Worm (Caenorhabditis elegans): ENCODE results near the gene bir-1.

Gene bir-1

ce11 chrV:11691553-11691952 lies 47.3 kb downstream of the bir-1 start, which contains the start of gene W05E10.1:
Gene W05E10.1, minus strand, starts transcription at chrV:11691691.
- TF ChIP-seq efl-1 (optimal IDR thresholded peaks at IDR 0.05) (no peak), efl-1 (GFP tag; optimal IDR thresholded peaks at IDR 0.05 in 1 of 2) (peak in 1 of 2 experiments; percentile 53), nhr-19 (GFP tag; conservative IDR thresholded peaks at IDR 0.05) (no peak), nhr-12 (tag; optimal IDR thresholded peaks at IDR 0.05) (no peak), elt-2 (tag; optimal IDR thresholded peaks at IDR 0.05) (peak; percentile 55), ztf-11 (tag; optimal IDR thresholded peaks at IDR 0.05) (no peak), ceh-90 (tag; optimal IDR thresholded peaks at IDR 0.05) (no peak), nhr-84 (tag; optimal IDR thresholded peaks at IDR 0.05) (no peak), skn-1 (tag; optimal IDR thresholded peaks at IDR 0.05) (no peak), unc-130 (tag; optimal IDR thresholded peaks at IDR 0.05) (no peak), swsn-7 (tag; optimal IDR thresholded peaks at IDR 0.05) (no peak), ceh-82 (tag; optimal IDR thresholded peaks at IDR 0.05) (no peak), ceh-63 (GFP tag; optimal IDR thresholded peaks at IDR 0.05) (no peak)
